Worm (Caenorhabditis elegans) whole organism, L2 larva: ENCODE measurements around the gene B0001.3.

Experiments used
- alr-1 ChIP-seq: fragments of 150-350 bp; optimal IDR thresholded peaks from 2 replicates; lab custom pipeline; 2014; ENCODE audit warnings: missing biosample characterization, missing genetic modification characterization
- aly-2 ChIP-seq: fragments of 150-350 bp; optimal IDR thresholded peaks from 2 replicates; lab custom pipeline; 2014; ENCODE audit warnings: missing biosample characterization, missing genetic modification characterization
- ama-1 ChIP-seq: fragments of 150-350 bp; optimal IDR thresholded peaks from 2 replicates; lab custom pipeline; 2018; ENCODE audit warnings: inconsistent platforms
- ceh-16 ChIP-seq: fragments of 150-350 bp; optimal IDR thresholded peaks from 2 replicates; lab custom pipeline; 2014; ENCODE audit warnings: missing biosample characterization, missing genetic modification characterization
- crh-2 ChIP-seq: sonication (generic microtip); optimal IDR thresholded peaks from 2 replicates; lab custom pipeline; 2017; ENCODE audit warnings: missing biosample characterization, missing genetic modification characterization
- dmd-4 ChIP-seq: sonication (generic microtip); optimal IDR thresholded peaks from 2 replicates; lab custom pipeline; 2017; ENCODE audit warnings: missing biosample characterization, missing genetic modification characterization
- lsy-2 ChIP-seq, 2 experiments: fragments of 150-350 bp in 1 of 2; sonication (generic microtip) in 1 of 2; optimal IDR thresholded peaks; 2 replicates each; lab custom pipeline; 2014 to 2017; ENCODE audit warnings: missing biosample characterization in 2 of 2, missing genetic modification characterization in 2 of 2
- mbf-1 ChIP-seq: sonication (generic microtip); optimal IDR thresholded peaks from 2 replicates; lab custom pipeline; 2017; ENCODE audit warnings: missing biosample characterization, missing genetic modification characterization
- nhr-12 ChIP-seq: fragments of 150-350 bp; optimal IDR thresholded peaks from 2 replicates; lab custom pipeline; 2014; ENCODE audit warnings: missing biosample characterization, missing genetic modification characterization
- nhr-129 ChIP-seq: fragments of 150-350 bp; optimal IDR thresholded peaks from 2 replicates; lab custom pipeline; 2014; ENCODE audit warnings: missing biosample characterization, missing genetic modification characterization
- nhr-77 ChIP-seq: fragments of 150-350 bp; optimal IDR thresholded peaks from 2 replicates; lab custom pipeline; 2014; ENCODE audit warnings: missing biosample characterization, missing genetic modification characterization
- sem-4 ChIP-seq: fragments of 150-350 bp; optimal IDR thresholded peaks from 2 replicates; lab custom pipeline; 2014; ENCODE audit warnings: missing biosample characterization, missing genetic modification reagents, missing genetic modification characterization
- snpc-4 ChIP-seq: fragments of 150-350 bp; optimal IDR thresholded peaks from 2 replicates; lab custom pipeline; 2014; ENCODE audit warnings: missing biosample characterization, missing genetic modification characterization

B0001.3 gene

ce11 chrIV:12105558-12105957 is 40.0 kb downstream of the B0001.3 start, which contains the start of gene M18.3:
TSS of gene M18.3 (plus strand) at chrIV:12105858.
- TF ChIP-seq nhr-12 (tag; lab: Kevin White, UChicago) (no peak), ama-1 (lab: Kevin White, UChicago) (no peak), sem-4 (no peak), alr-1 (tag; lab: Kevin White, UChicago) (no peak), nhr-77 (no peak), lsy-2 (tag; optimal IDR thresholded peaks at IDR 0.05; lab: Kevin White, UChicago) (no peak)

DNA sequence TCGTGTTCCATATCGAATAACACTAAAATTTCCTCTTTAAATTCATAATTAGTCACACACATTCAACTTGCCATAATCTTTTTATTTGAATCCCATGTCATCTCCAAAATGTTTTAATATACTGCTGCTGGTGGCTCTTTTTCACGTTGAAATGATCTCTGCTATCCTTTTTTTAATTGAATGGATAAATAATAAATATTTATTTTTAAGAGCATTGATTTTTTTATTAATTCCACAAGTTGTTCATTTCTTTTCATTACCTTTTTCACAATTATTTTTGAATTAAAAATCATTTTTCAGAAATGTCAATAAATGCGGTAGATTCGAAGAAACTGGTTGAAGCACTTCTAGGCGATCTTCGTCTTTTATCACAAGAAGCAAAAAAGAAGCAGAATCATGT is 49.1 kb downstream of the B0001.3 start, which contains the start of gene mon-2:
Gene mon-2 (plus strand): TSS at position 301 of the 400 bp plus-strand sequence.
- TF ChIP-seq nhr-129 (tag; lab: Kevin White, UChicago) (no peak), aly-2 (no peak), dmd-4 (no peak)

DNA sequence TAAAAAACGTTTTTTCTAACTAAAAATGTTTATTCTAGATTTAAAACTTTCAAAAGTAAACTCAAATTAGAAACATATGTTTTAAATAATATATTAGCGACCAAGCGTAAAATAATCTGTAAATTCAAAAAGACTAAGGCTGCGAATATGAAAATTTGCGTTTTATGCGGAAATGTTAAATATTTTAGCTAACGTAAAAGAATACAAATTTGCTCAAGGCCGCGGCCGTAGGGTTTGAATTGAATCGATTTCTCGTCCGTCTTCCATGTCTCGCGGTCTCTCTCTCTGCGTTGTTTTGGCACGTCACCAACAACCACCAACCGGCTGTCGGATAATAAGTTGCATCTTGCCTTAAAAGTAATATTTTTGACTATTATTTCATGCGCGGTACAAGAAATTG is 51.7 kb downstream of the B0001.3 start, which contains the start of gene F11A10.5:
Gene F11A10.5 (plus strand): TSS at position 301 of the 400 bp plus-strand sequence.
- TF ChIP-seq crh-2 (tag; lab: Kevin White, UChicago) (peak; percentile 13), nhr-129 (tag; lab: Kevin White, UChicago) (peak; percentile 46), ceh-16 (no peak), snpc-4 (tag; lab: Kevin White, UChicago) (no peak), mbf-1 (tag; lab: Kevin White, UChicago) (no peak)
- TF ChIP-seq, all 48 proteins: peak for 2
